Worm (Caenorhabditis elegans): ENCODE data around the gene wrm-1.

DNA sequence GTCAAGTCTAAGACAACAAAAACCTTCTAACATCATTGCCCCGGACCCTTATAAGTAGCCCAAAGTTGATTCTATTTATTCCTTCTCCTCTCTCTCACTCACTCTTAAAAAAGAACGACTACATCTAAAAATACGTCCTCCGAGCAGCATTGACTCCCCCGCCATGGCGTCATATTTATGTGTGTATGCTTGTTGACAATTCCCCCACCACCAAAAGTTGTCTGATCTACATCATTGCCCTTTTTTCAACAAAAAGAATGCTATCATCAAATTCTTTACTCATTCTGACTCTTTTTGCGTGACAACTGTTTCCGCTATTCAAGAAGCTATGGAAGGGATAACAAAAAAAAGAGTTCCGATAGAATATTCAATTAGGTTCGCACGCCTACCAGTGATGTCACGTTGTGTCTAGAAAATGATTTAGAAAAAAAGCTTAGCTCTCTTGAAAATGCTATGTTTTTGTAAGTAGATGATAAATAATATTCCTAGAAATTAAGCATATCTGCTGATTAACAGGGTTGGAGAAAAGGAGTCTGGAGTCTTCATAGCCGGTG is 34.9 kb downstream of the wrm-1 start:
- no peak for TF ChIP-seq tab-1 (GFP tag; IDR thresholded peaks at IDR 0.05)
- TF ChIP-seq T22C8.4 (GFP tag; IDR thresholded peaks at IDR 0.05) = no peak
- TF ChIP-seq med-1 (GFP tag; optimal IDR thresholded peaks at IDR 0.05; ENCODE audit: insufficient read depth) = no peak
- no peak for TF ChIP-seq flt-1 (GFP tag; IDR thresholded peaks at IDR 0.05)
